Worm (Caenorhabditis elegans) whole organism, L4 larva: ENCODE data around the gene srw-136.

Source experiments
- fos-1 ChIP-seq: fragments of 150-350 bp; optimal IDR thresholded peaks from 2 replicates; lab custom pipeline; 2014; ENCODE audit warnings: missing biosample characterization, missing genetic modification characterization
- php-3 ChIP-seq: fragments of 200-800 bp; sonication (Bioruptor generic); IDR thresholded peaks from 2 replicates; pipeline ENCODE4 v1.3.6; 2022; ENCODE audit warnings: missing genetic modification reagents, missing genetic modification characterization, missing compliant biosample characterization

DNA sequence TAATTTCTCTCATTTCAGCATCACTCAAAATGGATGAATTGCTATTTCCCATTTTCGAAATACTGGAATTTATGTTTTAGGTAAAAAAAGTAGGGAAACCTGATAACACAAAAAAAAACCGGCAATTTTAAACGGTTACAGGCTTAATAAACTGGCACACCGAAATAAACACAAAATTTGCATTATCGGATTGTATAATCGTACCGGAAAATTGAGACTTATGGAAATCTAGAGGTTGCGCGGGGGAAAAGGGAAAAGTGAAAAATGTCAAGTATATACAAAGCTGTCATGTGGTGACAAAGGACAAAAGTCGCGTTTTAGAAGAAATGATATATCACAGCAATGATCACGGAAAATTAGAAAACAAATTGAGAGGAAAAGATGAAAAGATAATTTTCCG is 28.9 kb upstream of the srw-136 start, which contains the start of gene chpf-2:
- TF ChIP-seq php-3 (GFP tag; lab: Robert Waterston, UW) (no peak), fos-1 (tag; lab: Kevin White, UChicago) (no peak)
